Worm (Caenorhabditis elegans) whole organism, midembryonic: Measurements from ENCODE around the gene ugt-21.

ENCODE experiments used
- flt-1 ChIP-seq: fragments of 200-800 bp; sonication (Bioruptor generic); IDR thresholded peaks from 2 replicates; pipeline ENCODE4 v1.3.6; 2022; ENCODE audit warnings: missing genetic modification characterization, missing compliant biosample characterization
- klf-2 ChIP-seq: fragments of 200-800 bp; sonication (Bioruptor generic); conservative IDR thresholded peaks from 2 replicates; pipeline ENCODE4 v1.3.6; 2022; ENCODE audit warnings: missing genetic modification reagents, missing genetic modification characterization, missing compliant biosample characterization
- med-1 ChIP-seq: sonication (generic microtip); optimal IDR thresholded peaks from 2 replicates; lab custom pipeline; 2017; ENCODE audit warnings: missing genetic modification characterization, mild to moderate bottlenecking, missing compliant biosample characterization, antibody characterized with exemption, missing genetic modification reagents; ENCODE audit not compliant: insufficient read depth

DNA sequence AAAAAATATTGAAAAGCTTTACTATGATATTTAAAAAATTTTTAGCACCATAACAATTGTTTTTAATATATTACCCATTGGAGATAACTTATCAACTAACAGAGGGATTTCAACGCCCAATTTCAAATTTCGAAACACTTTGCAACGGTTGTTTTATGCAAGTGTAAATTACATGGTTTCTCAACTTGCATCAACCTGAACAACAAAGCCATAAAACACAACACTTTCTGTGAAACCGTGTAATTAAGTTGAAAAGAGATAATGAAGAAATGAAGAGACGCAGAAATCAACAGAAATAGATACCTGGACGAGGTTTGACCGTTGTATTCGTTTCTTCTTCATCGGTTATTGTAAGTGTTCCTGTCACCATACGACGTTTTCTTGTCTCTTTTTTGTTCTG, 49.7 kb upstream of the ugt-21 start, which contains the start of gene cpin-1:
- TF ChIP-seq klf-2 (GFP tag; lab: Robert Waterston, UW): no peak
- TF ChIP-seq med-1 (GFP tag; lab: Kevin White, UChicago): no peak
- no peak for TF ChIP-seq flt-1 (GFP tag; lab: Robert Waterston, UW)
